Worm (Caenorhabditis elegans) whole organism, L4/young adult: ENCODE data around the gene mel-32.

Experiments used
- W03F9.2 ChIP-seq: fragments of 150-350 bp; optimal IDR thresholded peaks from 2 replicates; lab custom pipeline; 2014; ENCODE audit warnings: missing biosample characterization, missing genetic modification characterization
- dao-5 ChIP-seq: sonication (generic microtip); optimal IDR thresholded peaks from 2 replicates; lab custom pipeline; 2016; ENCODE audit warnings: missing genotype, missing genetic modification characterization, moderate library complexity, missing compliant biosample characterization

DNA sequence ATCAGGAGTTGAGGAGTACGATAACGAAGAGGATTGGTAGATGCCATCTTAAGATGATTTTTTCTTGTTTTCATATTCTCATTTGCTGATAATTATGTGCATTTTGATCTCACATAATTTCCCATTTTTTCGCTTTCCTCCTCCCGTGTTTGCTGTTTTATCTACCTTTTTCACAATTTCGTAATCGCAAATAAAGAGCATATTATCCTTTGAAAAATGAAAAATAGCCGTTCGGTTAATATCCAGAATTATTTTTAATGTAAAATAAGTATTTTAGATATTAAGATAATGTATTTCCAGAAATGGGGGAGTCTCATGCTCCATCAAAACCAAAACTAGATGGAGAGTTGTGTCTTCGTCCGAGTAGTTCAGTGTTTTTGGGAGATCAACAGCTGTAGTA lies 9.9 kb downstream of the mel-32 start, which contains the start of gene vps-16:
- TF ChIP-seq dao-5 (tag; lab: Kevin White, UChicago) (no peak), W03F9.2 (no peak)
